Worm (Caenorhabditis elegans): ENCODE data around the gene Y60A3A.16.

DNA sequence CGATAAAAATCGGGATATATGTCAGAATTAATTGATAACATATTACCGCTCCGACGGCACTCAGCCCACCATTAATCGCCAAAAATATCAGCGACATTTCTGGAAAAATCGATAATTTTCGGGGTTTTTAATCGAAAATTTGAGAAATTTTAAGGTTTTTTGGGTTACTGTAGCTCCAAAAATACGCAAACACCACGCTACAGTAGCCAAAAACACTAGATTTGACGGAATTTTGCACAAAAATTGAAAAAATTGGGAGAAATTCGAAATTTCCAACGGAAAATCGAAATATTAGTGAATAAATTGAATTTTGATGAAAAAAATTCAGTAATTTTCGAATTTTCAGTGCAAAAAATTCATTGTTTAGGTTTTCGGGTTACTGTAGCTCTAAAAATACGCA lies 11.7 kb upstream of the Y60A3A.16 start, which contains the start of gene algn-7:
- TF ChIP-seq ama-1 (optimal IDR thresholded peaks at IDR 0.05) (no peak), ref-2 (tag; optimal IDR thresholded peaks at IDR 0.05) (no peak), C38D4.7 (GFP tag; optimal IDR thresholded peaks at IDR 0.05) (no peak), hlh-30 (tag; optimal IDR thresholded peaks at IDR 0.05; ENCODE audit: insufficient read depth) (no peak), C08G9.2 (tag; optimal IDR thresholded peaks at IDR 0.05) (no peak), pha-4 (tag; optimal IDR thresholded peaks at IDR 0.05) (no peak)
